Fruit fly (Drosophila melanogaster) whole organism, embryonic: Measurements from ENCODE around the gene ebd1.

Source experiments
- Asciz ChIP-seq: fragments of 200-800 bp; sonication (Bioruptor generic); optimal IDR thresholded peaks from 2 replicates; lab custom pipeline; 2017; ENCODE audit warnings: missing biosample characterization, mild to moderate bottlenecking, missing genetic modification characterization, missing genetic modification reagents
- CG10462 ChIP-seq: fragments of 200-800 bp; sonication (Bioruptor generic); optimal IDR thresholded peaks from 2 replicates; lab custom pipeline; 2016; ENCODE audit warnings: missing biosample characterization, missing genetic modification characterization
- CG11085 ChIP-seq: fragments of 200-800 bp; sonication (Bioruptor generic); IDR thresholded peaks from 2 replicates; pipeline ENCODE4 v1.3.6; 2022; ENCODE audit warnings: missing biosample characterization, missing genetic modification characterization
- CG12236 ChIP-seq: fragments of 200-800 bp; sonication (Bioruptor generic); optimal IDR thresholded peaks from 2 replicates; lab custom pipeline; 2016; ENCODE audit warnings: missing biosample characterization, missing genetic modification characterization
- CG17568 ChIP-seq: fragments of 200-800 bp; sonication (Bioruptor generic); optimal IDR thresholded peaks from 2 replicates; lab custom pipeline; 2018; ENCODE audit warnings: missing biosample characterization, mild to moderate bottlenecking, missing genetic modification characterization, moderate library complexity
- CG2129 ChIP-seq: fragments of 200-800 bp; sonication (Bioruptor generic); IDR thresholded peaks from 2 replicates; pipeline ENCODE4 v1.3.6; 2022; ENCODE audit warnings: missing biosample characterization, missing genetic modification characterization; ENCODE audit not compliant: partially characterized antibody
- CG2875 ChIP-seq: fragments of 200-800 bp; sonication (Bioruptor generic); optimal IDR thresholded peaks from 2 replicates; lab custom pipeline; 2017; ENCODE audit warnings: missing biosample characterization, mild to moderate bottlenecking, missing genetic modification characterization, missing genetic modification reagents
- CG31388 ChIP-seq: fragments of 200-800 bp; sonication (Bioruptor generic); optimal IDR thresholded peaks from 2 replicates; lab custom pipeline; 2016; ENCODE audit warnings: missing biosample characterization, missing genetic modification characterization
- CG31441 ChIP-seq: fragments of 200-800 bp; sonication (Bioruptor generic); IDR thresholded peaks from 2 replicates; pipeline ENCODE4 v1.3.6; 2022; ENCODE audit warnings: missing biosample characterization, missing genetic modification characterization
- CG3726 ChIP-seq: fragments of 200-800 bp; sonication (Bioruptor generic); IDR thresholded peaks from 3 replicates; pipeline ENCODE4, ENCODE4 v1.3.6; 2022; ENCODE audit warnings: missing biosample characterization, missing genetic modification characterization
- CG3995 ChIP-seq: fragments of 200-800 bp; sonication (Bioruptor generic); optimal IDR thresholded peaks from 3 replicates; lab custom pipeline; 2016; ENCODE audit warnings: missing biosample characterization, missing genetic modification characterization
- CG42726 ChIP-seq: fragments of 200-800 bp; sonication (Bioruptor generic); IDR thresholded peaks from 2 replicates; pipeline ENCODE4 v1.3.6; 2022; ENCODE audit warnings: missing biosample characterization, missing genetic modification characterization; ENCODE audit not compliant: partially characterized antibody
- CG4404 ChIP-seq: fragments of 200-800 bp; sonication (Bioruptor generic); IDR thresholded peaks from 2 replicates; pipeline ENCODE4 v1.3.6; 2022; ENCODE audit warnings: missing biosample characterization, missing genetic modification characterization
- CG4424 ChIP-seq: fragments of 200-800 bp; sonication (Bioruptor generic); optimal IDR thresholded peaks from 3 replicates; lab custom pipeline; 2016; ENCODE audit warnings: missing biosample characterization, missing genetic modification characterization
- CG7271 ChIP-seq: fragments of 200-800 bp; sonication (Bioruptor generic); optimal IDR thresholded peaks from 2 replicates; lab custom pipeline; 2018; ENCODE audit warnings: missing biosample characterization, mild to moderate bottlenecking, missing genetic modification characterization, moderate library complexity
- CG7963 ChIP-seq: fragments of 200-800 bp; sonication (Bioruptor generic); IDR thresholded peaks from 3 replicates; pipeline ENCODE4 v1.3.6; 2022; ENCODE audit warnings: missing biosample characterization, missing genetic modification characterization; ENCODE audit not compliant: partially characterized antibody
- D ChIP-seq, 2 experiments: fragments of 200-800 bp in 1 of 2; fragments of >200 bp in 1 of 2; sonication (Bioruptor generic) in 1 of 2; optimal IDR thresholded peaks; 2 replicates in 1 of 2; 3 replicates in 1 of 2; lab custom pipeline; 2017; ENCODE audit warnings: mild to moderate bottlenecking in 1 of 2, missing biosample characterization in 1 of 2, missing genetic modification characterization in 1 of 2, missing genetic modification reagents in 1 of 2
- D19A ChIP-seq: fragments of 200-800 bp; optimal IDR thresholded peaks from 3 replicates; lab custom pipeline; 2019; ENCODE audit warnings: missing biosample characterization, mild to moderate bottlenecking, missing genetic modification characterization, moderate library complexity
- Dad ChIP-seq: fragments of 200-800 bp; sonication (Bioruptor generic); optimal IDR thresholded peaks from 3 replicates; lab custom pipeline; 2016; ENCODE audit warnings: missing biosample characterization, missing genetic modification characterization
- Dbx ChIP-seq: fragments of 200-800 bp; sonication (Bioruptor generic); IDR thresholded peaks from 3 replicates; pipeline ENCODE4 v1.3.6; 2022; ENCODE audit warnings: missing biosample characterization, missing genetic modification characterization
- Deaf1 ChIP-seq: fragments of 200-800 bp; optimal IDR thresholded peaks from 3 replicates; lab custom pipeline; 2019; ENCODE audit warnings: missing biosample characterization, mild to moderate bottlenecking, missing genetic modification characterization, moderate library complexity
- Drgx ChIP-seq: fragments of 200-800 bp; sonication (Bioruptor generic); IDR thresholded peaks from 2 replicates; pipeline ENCODE4 v1.3.6; 2022; ENCODE audit warnings: missing biosample characterization, missing genetic modification characterization
- Ets97D ChIP-seq: fragments of 200-800 bp; sonication (Bioruptor generic); optimal IDR thresholded peaks from 3 replicates; lab custom pipeline; 2016; ENCODE audit warnings: missing biosample characterization, missing genetic modification characterization
- Hr3 ChIP-seq: fragments of 200-800 bp; sonication (Bioruptor generic); optimal IDR thresholded peaks from 3 replicates; lab custom pipeline; 2016; ENCODE audit warnings: missing biosample characterization, missing genetic modification characterization
- Hsf ChIP-seq: fragments of 200-800 bp; sonication (Bioruptor generic); optimal IDR thresholded peaks from 3 replicates; lab custom pipeline; 2016; ENCODE audit warnings: missing biosample characterization, missing genetic modification characterization
- Meics ChIP-seq: fragments of 200-800 bp; sonication (Bioruptor generic); optimal IDR thresholded peaks from 2 replicates; lab custom pipeline; 2017; ENCODE audit warnings: missing biosample characterization, mild to moderate bottlenecking, missing genetic modification characterization
- NfI ChIP-seq: fragments of 200-800 bp; sonication (Bioruptor generic); optimal IDR thresholded peaks from 3 replicates; lab custom pipeline; 2018; ENCODE audit warnings: missing biosample characterization, mild to moderate bottlenecking, missing genetic modification characterization, moderate library complexity
- Rfx ChIP-seq: fragments of 200-800 bp; sonication (Bioruptor generic); IDR thresholded peaks from 2 replicates; pipeline ENCODE4 v1.3.6; 2022; ENCODE audit warnings: missing biosample characterization, missing genetic modification characterization
- Sin3A ChIP-seq: fragments of >200 bp; optimal IDR thresholded peaks from 2 replicates; lab custom pipeline; 2018
- Tbp ChIP-seq: fragments of >200 bp; optimal IDR thresholded peaks from 2 replicates; lab custom pipeline; 2018; ENCODE audit warnings: missing biosample characterization, missing genetic modification characterization
- bab2 ChIP-seq: fragments of 200-800 bp; sonication (Bioruptor generic); optimal IDR thresholded peaks from 2 replicates; lab custom pipeline; 2016; ENCODE audit warnings: missing biosample characterization, missing genetic modification characterization
- bowl ChIP-seq: fragments of 200-800 bp; sonication (Bioruptor generic); IDR thresholded peaks from 2 replicates; pipeline ENCODE4 v1.3.6; 2022; ENCODE audit warnings: missing biosample characterization, missing genetic modification characterization
- cad ChIP-seq: fragments of >200 bp; optimal IDR thresholded peaks from 2 replicates; lab custom pipeline; 2017; ENCODE audit warnings: missing biosample characterization, missing genetic modification characterization
- cg ChIP-seq: fragments of 200-800 bp; sonication (Bioruptor generic); optimal IDR thresholded peaks from 3 replicates; lab custom pipeline; 2019; ENCODE audit warnings: missing biosample characterization, mild to moderate bottlenecking, missing genetic modification characterization, moderate library complexity
- dimm ChIP-seq: fragments of 200-800 bp; sonication (Bioruptor generic); IDR thresholded peaks from 2 replicates; pipeline ENCODE4 v1.3.6; 2022; ENCODE audit warnings: missing biosample characterization, missing genetic modification characterization
- dmrt99B ChIP-seq: fragments of 200-800 bp; sonication (Bioruptor generic); optimal IDR thresholded peaks from 2 replicates; lab custom pipeline; 2018; ENCODE audit warnings: missing biosample characterization, mild to moderate bottlenecking, missing genetic modification characterization, moderate library complexity
- emc ChIP-seq: fragments of 200-800 bp; sonication (Bioruptor generic); optimal IDR thresholded peaks from 2 replicates; lab custom pipeline; 2016; ENCODE audit warnings: missing biosample characterization, missing genetic modification characterization
- gem ChIP-seq: fragments of 200-800 bp; sonication (Bioruptor generic); optimal IDR thresholded peaks from 2 replicates; lab custom pipeline; 2019; ENCODE audit warnings: missing biosample characterization, mild to moderate bottlenecking, missing genetic modification characterization, moderate library complexity
- hkb ChIP-seq, 2 experiments: fragments of 200-800 bp in 1 of 2; fragments of >200 bp in 1 of 2; sonication (Bioruptor generic) in 1 of 2; IDR thresholded peaks in 1 of 2; optimal IDR thresholded peaks in 1 of 2; 2 replicates each; pipeline versions ENCODE4 v1.3.6 to Lab custom; 2017 to 2022; ENCODE audit warnings: missing biosample characterization in 1 of 2, missing genetic modification characterization in 1 of 2
- jumu ChIP-seq: fragments of 200-800 bp; sonication (Bioruptor generic); optimal IDR thresholded peaks from 3 replicates; lab custom pipeline; 2016; ENCODE audit warnings: missing biosample characterization, missing genetic modification characterization
- lilli ChIP-seq: fragments of 200-800 bp; sonication (Bioruptor generic); optimal IDR thresholded peaks from 3 replicates; lab custom pipeline; 2016; ENCODE audit warnings: missing biosample characterization, missing genetic modification characterization
- pum ChIP-seq: fragments of 200-800 bp; sonication (Bioruptor generic); optimal IDR thresholded peaks from 2 replicates; lab custom pipeline; 2016; ENCODE audit warnings: missing biosample characterization, missing genetic modification characterization
- ranshi ChIP-seq: fragments of 200-800 bp; sonication (Bioruptor generic); IDR thresholded peaks from 2 replicates; pipeline ENCODE4 v1.3.6; 2022; ENCODE audit warnings: missing biosample characterization, missing genetic modification characterization
- repo ChIP-seq: fragments of 200-800 bp; sonication (Bioruptor generic); optimal IDR thresholded peaks from 2 replicates; lab custom pipeline; 2016; ENCODE audit warnings: missing biosample characterization, missing genetic modification characterization
- seq ChIP-seq: fragments of 200-800 bp; sonication (Bioruptor generic); IDR thresholded peaks from 2 replicates; pipeline ENCODE4 v1.3.6; 2022; ENCODE audit warnings: missing biosample characterization, missing genetic modification characterization
- slou ChIP-seq: fragments of 200-800 bp; sonication (Bioruptor generic); optimal IDR thresholded peaks from 3 replicates; lab custom pipeline; 2016; ENCODE audit warnings: missing biosample characterization, missing genetic modification characterization
- so ChIP-seq: fragments of 200-800 bp; sonication (Bioruptor generic); IDR thresholded peaks from 3 replicates; pipeline ENCODE4 v1.3.6; 2022; ENCODE audit warnings: missing biosample characterization, missing genetic modification characterization
- sqz ChIP-seq: fragments of 200-800 bp; sonication (Bioruptor generic); optimal IDR thresholded peaks from 3 replicates; lab custom pipeline; 2018; ENCODE audit warnings: missing biosample characterization, mild to moderate bottlenecking, missing genetic modification characterization
- tio ChIP-seq: fragments of 200-800 bp; sonication (Bioruptor generic); optimal IDR thresholded peaks from 2 replicates; lab custom pipeline; 2017; ENCODE audit warnings: missing biosample characterization, missing genetic modification characterization, inconsistent platforms
- yki ChIP-seq: fragments of >200 bp; optimal IDR thresholded peaks from 3 replicates; lab custom pipeline; 2018

The ebd1 gene

DNA sequence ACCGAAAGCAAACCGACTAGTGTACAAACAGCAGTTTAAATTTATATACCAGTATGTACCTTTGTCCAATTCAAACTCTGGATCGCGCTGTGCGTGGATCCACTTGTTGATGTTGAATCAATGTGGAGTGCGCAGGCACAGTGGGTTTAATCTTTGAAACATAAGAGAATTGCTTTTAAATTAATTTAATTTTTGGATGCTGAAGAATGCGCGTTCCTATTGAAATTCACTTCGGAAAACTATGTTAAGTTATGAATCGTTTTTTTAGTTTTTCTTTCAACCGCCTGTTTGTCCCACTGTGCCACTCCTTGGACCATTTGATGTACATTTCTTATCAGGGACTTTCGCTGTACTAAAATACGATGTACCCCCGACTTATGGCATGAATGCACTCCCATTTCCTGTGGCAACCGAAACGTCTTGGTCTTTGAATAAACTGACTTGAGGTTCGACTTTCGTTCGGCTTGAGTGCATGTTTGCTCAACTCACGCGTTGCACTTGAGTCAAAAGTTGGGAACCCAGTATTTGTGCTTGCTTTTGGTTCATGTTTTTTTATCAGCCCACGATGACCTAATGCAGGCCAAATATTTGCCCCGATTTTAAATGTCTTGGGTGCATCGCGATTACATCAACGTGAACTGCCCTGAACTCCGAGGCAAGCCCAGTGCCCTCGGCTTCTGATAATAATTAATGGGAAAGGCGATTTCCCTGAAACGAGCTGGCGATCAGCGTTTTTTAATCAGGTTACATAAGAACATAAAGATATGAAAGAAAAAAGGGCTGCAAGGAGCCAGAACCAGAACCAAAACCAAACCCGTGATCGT lies 39.4 kb upstream of the ebd1 start (continued):
- TF ChIP-seq CG2875 (GFP tag; lab: Kevin White, UChicago): peak; percentile 98
- TF ChIP-seq Rfx (GFP tag; lab: Robert Waterston, UW): peak; percentile 82
- TF ChIP-seq Hr3 (GFP tag; lab: Kevin White, UChicago): peak; percentile 88
- no peak for TF ChIP-seq Deaf1
- TF ChIP-seq Meics: peak; percentile 63
- TF ChIP-seq cg (GFP tag; lab: Kevin White, UChicago): no peak
- peak; percentile 88 for TF ChIP-seq slou
- TF ChIP-seq pum (GFP tag; lab: Kevin White, UChicago): peak; percentile 94
- TF ChIP-seq D (optimal IDR thresholded peaks at IDR 0.05; lab: Kevin White, UChicago): no peak
- TF ChIP-seq D (GFP tag; optimal IDR thresholded peaks at IDR 0.05; lab: Kevin White, UChicago): peak; percentile 97
- peak; percentile 89 for TF ChIP-seq so (GFP tag; lab: Robert Waterston, UW)
- peak; percentile 91 for TF ChIP-seq ranshi (GFP tag; lab: Robert Waterston, UW)
- peak; percentile 93 for TF ChIP-seq D19A (tag; lab: Kevin White, UChicago)
- peak; percentile 72 for TF ChIP-seq NfI (GFP tag; lab: Kevin White, UChicago)
- peak; percentile 96 for TF ChIP-seq CG3726 (GFP tag; lab: Robert Waterston, UW)
- TF ChIP-seq CG7271 (tag; lab: Kevin White, UChicago): peak; percentile 86
- TF ChIP-seq emc (GFP tag; lab: Kevin White, UChicago): peak; percentile 22
- TF ChIP-seq CG4424 (GFP tag; lab: Kevin White, UChicago): peak; percentile 97
- no peak for TF ChIP-seq CG2129
- peak; percentile 90 for TF ChIP-seq repo
- TF ChIP-seq Dbx: peak; percentile 43; the same call in 1 of the 3 replicates
- TF ChIP-seq cad (GFP tag; lab: Kevin White, UChicago): no peak
- no peak for TF ChIP-seq CG42726 (GFP tag; lab: Robert Waterston, UW)
- peak; percentile 77 for TF ChIP-seq dimm
- TF ChIP-seq CG31441 (GFP tag; lab: Robert Waterston, UW): peak; percentile 98
- peak; percentile 94 for TF ChIP-seq CG10462 (GFP tag; lab: Kevin White, UChicago)
- TF ChIP-seq jumu (GFP tag; lab: Kevin White, UChicago): peak; percentile 94
- peak; percentile 94 for TF ChIP-seq Hsf
- peak; percentile 81 for TF ChIP-seq bowl (GFP tag; lab: Robert Waterston, UW)
- TF ChIP-seq tio (GFP tag; lab: Kevin White, UChicago): peak; percentile 92
- TF ChIP-seq yki (lab: Kevin White, UChicago): no peak
- TF ChIP-seq dmrt99B: peak; percentile 91
- peak; percentile 86 for TF ChIP-seq CG31388 (GFP tag; lab: Kevin White, UChicago)
- peak; percentile 88 for TF ChIP-seq CG17568 (GFP tag; lab: Kevin White, UChicago)
- TF ChIP-seq lilli: peak; percentile 86
- TF ChIP-seq Dad: peak; percentile 95
- peak; percentile 95 for TF ChIP-seq bab2
- TF ChIP-seq CG4404 (GFP tag; lab: Robert Waterston, UW): peak; percentile 95
- no peak for TF ChIP-seq Tbp
- TF ChIP-seq Drgx (GFP tag; lab: Robert Waterston, UW): peak; percentile 93
- peak; percentile 92 for TF ChIP-seq sqz
- no peak for TF ChIP-seq Sin3A
- TF ChIP-seq CG7963 (GFP tag; lab: Robert Waterston, UW): no peak
- peak; percentile 77 for TF ChIP-seq CG11085 (GFP tag; lab: Robert Waterston, UW)
- peak; percentile 97 for TF ChIP-seq gem (tag; lab: Kevin White, UChicago)
- peak; percentile 89 for TF ChIP-seq seq (GFP tag; lab: Robert Waterston, UW)
- TF ChIP-seq CG3995: no peak
- TF ChIP-seq Ets97D (GFP tag; lab: Kevin White, UChicago): peak; percentile 79
- TF ChIP-seq CG12236 (GFP tag; lab: Kevin White, UChicago): peak; percentile 95
- TF ChIP-seq hkb (optimal IDR thresholded peaks at IDR 0.05; lab: Kevin White, UChicago): no peak
- TF ChIP-seq hkb (GFP tag; IDR thresholded peaks at IDR 0.05; lab: Robert Waterston, UW): peak; percentile 95
- peak; percentile 93 for TF ChIP-seq Asciz
